Worm (Caenorhabditis elegans): ENCODE measurements around the gene ZC13.1.

- no peak for TF ChIP-seq him-1 (tag; optimal IDR thresholded peaks at IDR 0.05)
- TF ChIP-seq W03F9.2 (tag; optimal IDR thresholded peaks at IDR 0.05) = no peak
These were observed 24.2 kb upstream of the ZC13.1 start for ce11 chrX:852739-853268.

All from whole organism, L4/young adult.